Fruit fly (Drosophila melanogaster) whole organism, embryonic: ENCODE data around the gene CG32095.

Source experiments
- Adf1 ChIP-seq: fragments of 200-800 bp; sonication (Bioruptor generic); IDR thresholded peaks from 2 replicates; pipeline ENCODE4 v1.3.6; 2022; ENCODE audit warnings: missing biosample characterization, missing genetic modification characterization
- Antp ChIP-seq: fragments of 200-800 bp; sonication (Bioruptor generic); optimal IDR thresholded peaks from 3 replicates; lab custom pipeline; 2016; ENCODE audit warnings: missing biosample characterization, missing genetic modification characterization
- B-H2 ChIP-seq: fragments of 200-800 bp; sonication (Bioruptor generic); optimal IDR thresholded peaks from 2 replicates; lab custom pipeline; 2018; ENCODE audit warnings: missing biosample characterization, mild to moderate bottlenecking, missing genetic modification characterization
- CG13624 ChIP-seq: fragments of 200-800 bp; sonication (Bioruptor generic); optimal IDR thresholded peaks from 2 replicates; lab custom pipeline; 2016; ENCODE audit warnings: missing biosample characterization, missing genetic modification characterization
- CG14050 ChIP-seq: fragments of 200-800 bp; sonication (Bioruptor generic); IDR thresholded peaks from 3 replicates; pipeline ENCODE4 v1.3.6; 2022; ENCODE audit warnings: missing biosample characterization, missing genetic modification characterization
- CG15479 ChIP-seq: fragments of 200-800 bp; sonication (Bioruptor generic); optimal IDR thresholded peaks from 3 replicates; lab custom pipeline; 2019; ENCODE audit warnings: missing biosample characterization, mild to moderate bottlenecking, missing genetic modification characterization, moderate library complexity
- CG15696 ChIP-seq: fragments of 200-800 bp; sonication (Bioruptor generic); optimal IDR thresholded peaks from 2 replicates; lab custom pipeline; 2019; ENCODE audit warnings: missing biosample characterization, mild to moderate bottlenecking, missing genetic modification characterization, moderate library complexity
- CG1603 ChIP-seq: fragments of 200-800 bp; sonication (Bioruptor generic); optimal IDR thresholded peaks from 2 replicates; lab custom pipeline; 2019; ENCODE audit warnings: missing biosample characterization, mild to moderate bottlenecking, missing genetic modification characterization, moderate library complexity
- CG17186 ChIP-seq: fragments of 200-800 bp; sonication (Bioruptor generic); optimal IDR thresholded peaks from 3 replicates; lab custom pipeline; 2017; ENCODE audit warnings: missing biosample characterization, missing genetic modification reagents, missing genetic modification characterization
- CG17912 ChIP-seq: fragments of 200-800 bp; sonication (Bioruptor generic); optimal IDR thresholded peaks from 2 replicates; lab custom pipeline; 2018; ENCODE audit warnings: missing biosample characterization, mild to moderate bottlenecking, missing genetic modification characterization
- CG18764 ChIP-seq: fragments of 200-800 bp; sonication (Bioruptor generic); optimal IDR thresholded peaks from 3 replicates; lab custom pipeline; 2016; ENCODE audit warnings: missing biosample characterization, missing genetic modification characterization
- CG31388 ChIP-seq: fragments of 200-800 bp; sonication (Bioruptor generic); optimal IDR thresholded peaks from 2 replicates; lab custom pipeline; 2016; ENCODE audit warnings: missing biosample characterization, missing genetic modification characterization
- CG31441 ChIP-seq: fragments of 200-800 bp; sonication (Bioruptor generic); IDR thresholded peaks from 2 replicates; pipeline ENCODE4 v1.3.6; 2022; ENCODE audit warnings: missing biosample characterization, missing genetic modification characterization
- CG32532 ChIP-seq: fragments of 200-800 bp; sonication (Bioruptor generic); IDR thresholded peaks from 2 replicates; pipeline ENCODE4 v1.3.6; 2022; ENCODE audit warnings: missing biosample characterization, missing genetic modification characterization
- CG34224 ChIP-seq: fragments of 200-800 bp; sonication (Bioruptor generic); IDR thresholded peaks from 3 replicates; pipeline ENCODE4 v1.3.6; 2022; ENCODE audit warnings: missing biosample characterization, missing genetic modification characterization; ENCODE audit not compliant: partially characterized antibody
- CG3847 ChIP-seq: fragments of 200-800 bp; sonication (Bioruptor generic); IDR thresholded peaks from 2 replicates; pipeline ENCODE4 v1.3.6; 2022; ENCODE audit warnings: missing biosample characterization, missing genetic modification characterization
- CG4707 ChIP-seq: fragments of 200-800 bp; sonication (Bioruptor generic); optimal IDR thresholded peaks from 2 replicates; lab custom pipeline; 2018; ENCODE audit warnings: missing biosample characterization, mild to moderate bottlenecking, missing genetic modification characterization, moderate library complexity
- CG6683 ChIP-seq: fragments of 200-800 bp; sonication (Bioruptor generic); optimal IDR thresholded peaks from 2 replicates; lab custom pipeline; 2017; ENCODE audit warnings: missing biosample characterization, mild to moderate bottlenecking, missing genetic modification characterization, missing genetic modification reagents
- CG6689 ChIP-seq: fragments of 200-800 bp; sonication (Bioruptor generic); IDR thresholded peaks from 2 replicates; pipeline ENCODE4 v1.3.6; 2022; ENCODE audit warnings: missing biosample characterization, missing genetic modification characterization
- CG7786 ChIP-seq: fragments of 200-800 bp; sonication (Bioruptor generic); optimal IDR thresholded peaks from 2 replicates; lab custom pipeline; 2016; ENCODE audit warnings: missing biosample characterization, missing genetic modification characterization
- CG8765 ChIP-seq: fragments of 200-800 bp; sonication (Bioruptor generic); IDR thresholded peaks from 2 replicates; pipeline ENCODE4 v1.3.6; 2022; ENCODE audit warnings: missing biosample characterization, missing genetic modification characterization
- CoRest ChIP-seq: fragments of 200-800 bp; sonication (Bioruptor generic); optimal IDR thresholded peaks from 3 replicates; lab custom pipeline; 2018; ENCODE audit warnings: missing biosample characterization, mild to moderate bottlenecking, missing genetic modification characterization, moderate library complexity
- Dek ChIP-seq: fragments of 200-800 bp; sonication (Bioruptor generic); optimal IDR thresholded peaks from 3 replicates; lab custom pipeline; 2019; ENCODE audit warnings: missing biosample characterization, mild to moderate bottlenecking, missing genetic modification characterization, moderate library complexity
- Doc3 ChIP-seq: fragments of 200-800 bp; sonication (Bioruptor generic); IDR thresholded peaks from 3 replicates; pipeline ENCODE4 v1.3.6; 2022; ENCODE audit warnings: missing biosample characterization, missing genetic modification characterization; ENCODE audit not compliant: partially characterized antibody
- ERR ChIP-seq: fragments of 200-800 bp; sonication (Bioruptor generic); optimal IDR thresholded peaks from 2 replicates; lab custom pipeline; 2016; ENCODE audit warnings: missing biosample characterization, missing genetic modification characterization
- Elba2 ChIP-seq: fragments of 200-800 bp; sonication (Bioruptor generic); optimal IDR thresholded peaks from 3 replicates; lab custom pipeline; 2016; ENCODE audit warnings: missing biosample characterization, missing genetic modification characterization
- Ets65A ChIP-seq: fragments of 200-800 bp; sonication (Bioruptor generic); peaks from one replicate; lab custom pipeline; 2016; ENCODE audit warnings: missing biosample characterization, missing genetic modification characterization
- Fer1 ChIP-seq: fragments of 200-800 bp; sonication (Bioruptor generic); optimal IDR thresholded peaks from 2 replicates; lab custom pipeline; 2017; ENCODE audit warnings: missing biosample characterization, mild to moderate bottlenecking, missing genetic modification characterization
- HLH4C ChIP-seq: fragments of 200-800 bp; sonication (Bioruptor generic); IDR thresholded peaks from 3 replicates; pipeline ENCODE4 v1.3.6; 2022; ENCODE audit warnings: missing biosample characterization, missing genetic modification characterization; ENCODE audit not compliant: partially characterized antibody
- Neu2 ChIP-seq: fragments of 200-800 bp; sonication (Bioruptor generic); optimal IDR thresholded peaks from 3 replicates; lab custom pipeline; 2016; ENCODE audit warnings: missing biosample characterization, missing genetic modification characterization, borderline replicate concordance
- Opbp ChIP-seq: fragments of 200-800 bp; sonication (Bioruptor generic); IDR thresholded peaks from 3 replicates; pipeline ENCODE4 v1.3.6; 2022; ENCODE audit warnings: missing biosample characterization, missing genetic modification characterization; ENCODE audit not compliant: partially characterized antibody
- Rfx ChIP-seq: fragments of 200-800 bp; sonication (Bioruptor generic); IDR thresholded peaks from 2 replicates; pipeline ENCODE4 v1.3.6; 2022; ENCODE audit warnings: missing biosample characterization, missing genetic modification characterization
- Sry-δ ChIP-seq: fragments of 200-800 bp; sonication (Bioruptor generic); optimal IDR thresholded peaks from 2 replicates; lab custom pipeline; 2016; ENCODE audit warnings: missing biosample characterization, missing genetic modification characterization
- Usf ChIP-seq: fragments of 200-800 bp; sonication (Bioruptor generic); optimal IDR thresholded peaks from 2 replicates; lab custom pipeline; 2017; ENCODE audit warnings: missing genotype, missing biosample characterization, missing genetic modification characterization
- Xbp1 ChIP-seq: fragments of 200-800 bp; sonication (Bioruptor generic); optimal IDR thresholded peaks from 3 replicates; lab custom pipeline; 2016; ENCODE audit warnings: missing biosample characterization, mild to moderate bottlenecking, missing genetic modification characterization
- ash1 ChIP-seq: fragments of 200-800 bp; sonication (Bioruptor generic); optimal IDR thresholded peaks from 2 replicates; lab custom pipeline; 2018; ENCODE audit warnings: missing biosample characterization, mild to moderate bottlenecking, missing genetic modification characterization
- cato ChIP-seq: fragments of 200-800 bp; sonication (Bioruptor generic); optimal IDR thresholded peaks from 2 replicates; lab custom pipeline; 2016; ENCODE audit warnings: missing biosample characterization, missing genetic modification characterization, borderline replicate concordance
- chn ChIP-seq: fragments of 200-800 bp; sonication (Bioruptor generic); optimal IDR thresholded peaks from 2 replicates; lab custom pipeline; 2016; ENCODE audit warnings: missing biosample characterization, missing genetic modification characterization
- corto ChIP-seq: fragments of 200-800 bp; sonication (Bioruptor generic); optimal IDR thresholded peaks from 2 replicates; lab custom pipeline; 2016; ENCODE audit warnings: missing biosample characterization, mild to moderate bottlenecking, missing genetic modification characterization, moderate library complexity
- fu2 ChIP-seq: fragments of 200-800 bp; sonication (Bioruptor generic); optimal IDR thresholded peaks from 2 replicates; lab custom pipeline; 2016; ENCODE audit warnings: missing biosample characterization, missing genetic modification characterization
- hbn ChIP-seq: fragments of 200-800 bp; sonication (Bioruptor generic); IDR thresholded peaks from 2 replicates; pipeline ENCODE4 v1.3.6; 2022; ENCODE audit warnings: missing biosample characterization, missing genetic modification characterization; ENCODE audit not compliant: partially characterized antibody
- knrl ChIP-seq: fragments of 200-800 bp; sonication (Bioruptor generic); IDR thresholded peaks from 3 replicates; pipeline ENCODE4 v1.3.6; 2022; ENCODE audit warnings: missing biosample characterization, missing genetic modification characterization; ENCODE audit not compliant: partially characterized antibody
- mam ChIP-seq: fragments of 200-800 bp; sonication (Bioruptor generic); optimal IDR thresholded peaks from 3 replicates; lab custom pipeline; 2016; ENCODE audit warnings: missing biosample characterization, missing genetic modification characterization
- nau ChIP-seq: fragments of 200-800 bp; sonication (Bioruptor generic); optimal IDR thresholded peaks from 3 replicates; lab custom pipeline; 2017; ENCODE audit warnings: missing biosample characterization, mild to moderate bottlenecking, missing genetic modification characterization, missing genetic modification reagents
- pnt ChIP-seq: fragments of 200-800 bp; sonication (Bioruptor generic); optimal IDR thresholded peaks from 3 replicates; lab custom pipeline; 2016; ENCODE audit warnings: missing biosample characterization, missing genetic modification characterization
- ranshi ChIP-seq: fragments of 200-800 bp; sonication (Bioruptor generic); IDR thresholded peaks from 2 replicates; pipeline ENCODE4 v1.3.6; 2022; ENCODE audit warnings: missing biosample characterization, missing genetic modification characterization
- row ChIP-seq: fragments of 200-800 bp; sonication (Bioruptor generic); IDR thresholded peaks from 3 replicates; pipeline ENCODE4 v1.3.6; 2022; ENCODE audit warnings: missing biosample characterization, missing genetic modification characterization
- sisA ChIP-seq: fragments of 200-800 bp; sonication (Bioruptor generic); IDR thresholded peaks from 2 replicates; pipeline ENCODE4 v1.3.6; 2022; ENCODE audit warnings: missing biosample characterization, missing genetic modification characterization
- stwl ChIP-seq: fragments of 200-800 bp; sonication (Bioruptor generic); optimal IDR thresholded peaks from 3 replicates; lab custom pipeline; 2018; ENCODE audit warnings: missing biosample characterization, mild to moderate bottlenecking, missing genetic modification characterization, moderate library complexity
- z ChIP-seq: fragments of 200-800 bp; sonication (Bioruptor generic); IDR thresholded peaks from 3 replicates; pipeline ENCODE4 v1.3.6; 2022; ENCODE audit warnings: missing biosample characterization, missing genetic modification characterization
- zen ChIP-seq: fragments of 200-800 bp; sonication (Bioruptor generic); optimal IDR thresholded peaks from 3 replicates; lab custom pipeline; 2018; ENCODE audit warnings: missing biosample characterization, mild to moderate bottlenecking, missing genetic modification characterization, moderate library complexity

Gene CG32095

DNA sequence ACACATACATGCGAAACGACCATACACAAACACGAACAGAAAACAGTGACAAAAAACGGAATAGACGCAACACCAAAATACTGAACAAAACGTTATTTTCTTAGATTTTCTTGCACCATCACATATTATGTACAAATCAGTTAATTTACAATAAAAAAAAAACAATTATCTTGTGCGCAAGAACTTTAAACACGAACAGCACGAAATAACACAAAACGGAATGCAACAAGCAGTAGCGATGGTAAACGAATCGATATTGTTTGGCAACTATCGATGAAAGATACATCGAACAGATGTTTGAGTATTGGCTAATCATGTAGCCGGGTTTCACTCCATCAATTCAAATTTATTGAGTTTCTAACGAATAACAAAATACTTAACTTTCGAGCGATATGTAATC, 35.8 kb downstream of the CG32095 start, which contains the start of gene Pi3K68D (continued):
- TF ChIP-seq Sry-δ (GFP tag; lab: Kevin White, UChicago), result peak; percentile 99
- peak; percentile 66 for TF ChIP-seq stwl (tag; lab: Kevin White, UChicago)
- TF ChIP-seq knrl (GFP tag; lab: Robert Waterston, UW), result peak; percentile 95
- no peak for TF ChIP-seq corto (GFP tag; lab: Kevin White, UChicago)
- peak; percentile 84 for TF ChIP-seq Doc3 (GFP tag; lab: Robert Waterston, UW)
- TF ChIP-seq CG14050, result no peak
- TF ChIP-seq Antp (GFP tag; lab: Kevin White, UChicago), result no peak
- TF ChIP-seq Dek, result no peak
- no peak for TF ChIP-seq Adf1
- TF ChIP-seq CG6683 (GFP tag; lab: Kevin White, UChicago), result no peak
- no peak for TF ChIP-seq CG15696 (tag; lab: Kevin White, UChicago)
- TF ChIP-seq Fer1, result no peak
- no peak for TF ChIP-seq CG15479 (GFP tag; lab: Kevin White, UChicago)
- no peak for TF ChIP-seq CG18764 (GFP tag; lab: Kevin White, UChicago)
- no peak for TF ChIP-seq CG7786 (GFP tag; lab: Kevin White, UChicago)
- peak; percentile 23 for TF ChIP-seq Xbp1 (GFP tag; lab: Kevin White, UChicago)
- peak; percentile 21 for TF ChIP-seq mam (GFP tag; lab: Kevin White, UChicago)
- no peak for TF ChIP-seq CG4707 (GFP tag; lab: Kevin White, UChicago)
- peak; percentile 97 for TF ChIP-seq Opbp (GFP tag; lab: Robert Waterston, UW)
- TF ChIP-seq CG34224 (GFP tag; lab: Robert Waterston, UW), result peak; percentile 95
- TF ChIP-seq CG31441 (GFP tag; lab: Robert Waterston, UW), result no peak
- no peak for TF ChIP-seq chn (GFP tag; lab: Kevin White, UChicago)
- TF ChIP-seq ash1 (GFP tag; lab: Kevin White, UChicago), result no peak
- peak; percentile 88 for TF ChIP-seq CG1603 (tag; lab: Kevin White, UChicago)
- no peak for TF ChIP-seq pnt (GFP tag; lab: Kevin White, UChicago)
- no peak for TF ChIP-seq CG31388 (GFP tag; lab: Kevin White, UChicago)
- TF ChIP-seq Elba2, result no peak
- TF ChIP-seq hbn (GFP tag; lab: Robert Waterston, UW), result peak; percentile 89
- TF ChIP-seq zen, result peak; percentile 33
- TF ChIP-seq sisA, result no peak
- TF ChIP-seq ranshi (GFP tag; lab: Robert Waterston, UW), result no peak
- TF ChIP-seq CG6689 (GFP tag; lab: Robert Waterston, UW), result no peak
- TF ChIP-seq CG3847, result peak; percentile 47; the same call in 1 of the 2 replicates
- no peak for TF ChIP-seq CG8765 (GFP tag; lab: Robert Waterston, UW)
- TF ChIP-seq fu2, result no peak
- TF ChIP-seq CoRest, result peak; percentile 41
- TF ChIP-seq Usf, result no peak
- TF ChIP-seq HLH4C (GFP tag; lab: Robert Waterston, UW), result peak; percentile 88
- TF ChIP-seq Ets65A (GFP tag; lab: Kevin White, UChicago), result peak; percentile 16
- TF ChIP-seq Rfx (GFP tag; lab: Robert Waterston, UW), result no peak
- TF ChIP-seq Neu2, result peak; percentile 74
- no peak for TF ChIP-seq B-H2 (GFP tag; lab: Kevin White, UChicago)
- TF ChIP-seq nau (GFP tag; lab: Kevin White, UChicago), result no peak
- peak; percentile 73 for TF ChIP-seq CG17186 (GFP tag; lab: Kevin White, UChicago)
- TF ChIP-seq row (GFP tag; lab: Robert Waterston, UW), result no peak
- no peak for TF ChIP-seq CG17912 (GFP tag; lab: Kevin White, UChicago)
- TF ChIP-seq z (GFP tag; lab: Robert Waterston, UW), result no peak
- no peak for TF ChIP-seq cato (GFP tag; lab: Kevin White, UChicago)
- TF ChIP-seq CG32532, result no peak
- TF ChIP-seq ERR, result peak; percentile 25
- peak; percentile 52 for TF ChIP-seq CG13624 (GFP tag; lab: Kevin White, UChicago)
